Worm (Caenorhabditis elegans) whole organism, early embryonic: ENCODE data around the gene nol-9.

Experiments used
- B0310.2 ChIP-seq: sonication (generic microtip); optimal IDR thresholded peaks from 2 replicates; lab custom pipeline; 2016; ENCODE audit warnings: mild to moderate bottlenecking, missing genetic modification characterization, missing compliant biosample characterization
- F13C5.2 ChIP-seq: sonication (generic microtip); optimal IDR thresholded peaks from 2 replicates; lab custom pipeline; 2017; ENCODE audit warnings: mild to moderate bottlenecking, missing genetic modification characterization, inconsistent platforms, missing compliant biosample characterization
- ceh-36 ChIP-seq: sonication (generic microtip); optimal IDR thresholded peaks from 2 replicates; lab custom pipeline; 2016; ENCODE audit warnings: missing genetic modification characterization, inconsistent platforms, missing compliant biosample characterization
- ets-7 ChIP-seq: sonication (generic microtip); optimal IDR thresholded peaks from 2 replicates; lab custom pipeline; 2016; ENCODE audit warnings: missing genotype, missing genetic modification characterization, missing compliant biosample characterization
- pes-1 ChIP-seq: fragments of 200-800 bp; sonication (Bioruptor generic); IDR thresholded peaks from 2 replicates; pipeline ENCODE4 v1.3.6; 2022; ENCODE audit warnings: missing genetic modification reagents, missing genetic modification characterization, missing compliant biosample characterization

ce11 chrIV:13393246-13393716 is 29.0 kb upstream of the nol-9 start:
- TF ChIP-seq ceh-36 (no peak), ets-7 (tag; lab: Kevin White, UChicago) (no peak), pes-1 (GFP tag; lab: Robert Waterston, UW) (no peak), F13C5.2 (tag; lab: Kevin White, UChicago) (no peak), B0310.2 (tag; lab: Kevin White, UChicago) (no peak)
